Fruit fly (Drosophila melanogaster) whole organism, embryonic: Measurements from ENCODE around the gene CAH16.

Experiments used
- Abd-B ChIP-seq: fragments of 200-800 bp; sonication (Bioruptor generic); optimal IDR thresholded peaks from 2 replicates; lab custom pipeline; 2018; ENCODE audit warnings: missing biosample characterization, mild to moderate bottlenecking, missing genetic modification characterization, moderate library complexity
- Atf3 ChIP-seq: fragments of 200-800 bp; sonication (Bioruptor generic); optimal IDR thresholded peaks from 3 replicates; lab custom pipeline; 2016; ENCODE audit warnings: missing biosample characterization, missing genetic modification characterization
- Blimp-1 ChIP-seq: fragments of 200-800 bp; sonication (Bioruptor generic); optimal IDR thresholded peaks from 3 replicates; lab custom pipeline; 2018; ENCODE audit warnings: missing biosample characterization, missing genetic modification characterization, mild to moderate bottlenecking, moderate library complexity, missing genetic modification reagents
- CG12219 ChIP-seq: fragments of 200-800 bp; sonication (Bioruptor generic); optimal IDR thresholded peaks from 3 replicates; lab custom pipeline; 2018; ENCODE audit warnings: missing biosample characterization, mild to moderate bottlenecking, missing genetic modification characterization
- CG13287 ChIP-seq: fragments of 200-800 bp; sonication (Bioruptor generic); IDR thresholded peaks from 2 replicates; pipeline ENCODE4 v1.3.6; 2022; ENCODE audit warnings: missing biosample characterization, missing genetic modification characterization; ENCODE audit not compliant: partially characterized antibody
- CG13624 ChIP-seq: fragments of 200-800 bp; sonication (Bioruptor generic); optimal IDR thresholded peaks from 2 replicates; lab custom pipeline; 2016; ENCODE audit warnings: missing biosample characterization, missing genetic modification characterization
- CG15514 ChIP-seq: fragments of 200-800 bp; sonication (Bioruptor generic); optimal IDR thresholded peaks from 3 replicates; lab custom pipeline; 2017; ENCODE audit warnings: missing biosample characterization, missing genetic modification characterization, mild to moderate bottlenecking, moderate library complexity, missing genetic modification reagents
- CG18011 ChIP-seq: fragments of 200-800 bp; sonication (Bioruptor generic); optimal IDR thresholded peaks from 2 replicates; lab custom pipeline; 2017; ENCODE audit warnings: missing biosample characterization, missing genetic modification characterization, mild to moderate bottlenecking, moderate library complexity, missing genotype
- CG2199 ChIP-seq: fragments of 200-800 bp; sonication (Bioruptor generic); IDR thresholded peaks from 3 replicates; pipeline ENCODE4 v1.3.6; 2022; ENCODE audit warnings: missing biosample characterization, missing genetic modification characterization
- CG32532 ChIP-seq: fragments of 200-800 bp; sonication (Bioruptor generic); IDR thresholded peaks from 2 replicates; pipeline ENCODE4 v1.3.6; 2022; ENCODE audit warnings: missing biosample characterization, missing genetic modification characterization
- CG34422 ChIP-seq: fragments of 200-800 bp; sonication (Bioruptor generic); IDR thresholded peaks from 3 replicates; pipeline ENCODE4 v1.3.6; 2022; ENCODE audit warnings: missing biosample characterization, missing genetic modification characterization
- CG4424 ChIP-seq: fragments of 200-800 bp; sonication (Bioruptor generic); optimal IDR thresholded peaks from 3 replicates; lab custom pipeline; 2016; ENCODE audit warnings: missing biosample characterization, missing genetic modification characterization
- CG5180 ChIP-seq: fragments of 200-800 bp; sonication (Bioruptor generic); optimal IDR thresholded peaks from 3 replicates; lab custom pipeline; 2017; ENCODE audit warnings: missing biosample characterization, missing genetic modification characterization, mild to moderate bottlenecking, moderate library complexity, missing genetic modification reagents
- CG7556 ChIP-seq: fragments of 200-800 bp; sonication (Bioruptor generic); optimal IDR thresholded peaks from 2 replicates; lab custom pipeline; 2017; ENCODE audit warnings: missing biosample characterization, mild to moderate bottlenecking, missing genetic modification characterization
- CG7839 ChIP-seq: fragments of 200-800 bp; sonication (Bioruptor generic); optimal IDR thresholded peaks from 3 replicates; lab custom pipeline; 2018; ENCODE audit warnings: missing biosample characterization, mild to moderate bottlenecking, missing genetic modification characterization, moderate library complexity
- CG7987 ChIP-seq: fragments of 200-800 bp; sonication (Bioruptor generic); optimal IDR thresholded peaks from 2 replicates; lab custom pipeline; 2018; ENCODE audit warnings: missing biosample characterization, mild to moderate bottlenecking, missing genetic modification characterization, moderate library complexity
- CG8281 ChIP-seq: fragments of 200-800 bp; sonication (Bioruptor generic); optimal IDR thresholded peaks from 2 replicates; lab custom pipeline; 2018; ENCODE audit warnings: missing biosample characterization, mild to moderate bottlenecking, missing genetic modification characterization, moderate library complexity
- CG8290 ChIP-seq, 3 experiments: fragments of 200-800 bp; sonication (Bioruptor generic); optimal IDR thresholded peaks; 2 replicates each; lab custom pipeline; 2016 to 2019; ENCODE audit warnings: missing biosample characterization in 3 of 3, missing genetic modification characterization in 3 of 3, mild to moderate bottlenecking in 2 of 3, moderate library complexity in 1 of 3
- CG9437 ChIP-seq: fragments of 200-800 bp; sonication (Bioruptor generic); optimal IDR thresholded peaks from 2 replicates; lab custom pipeline; 2018; ENCODE audit warnings: missing biosample characterization, mild to moderate bottlenecking, missing genetic modification characterization
- Doc3 ChIP-seq: fragments of 200-800 bp; sonication (Bioruptor generic); IDR thresholded peaks from 3 replicates; pipeline ENCODE4 v1.3.6; 2022; ENCODE audit warnings: missing biosample characterization, missing genetic modification characterization; ENCODE audit not compliant: partially characterized antibody
- Eip74EF ChIP-seq, 2 experiments: fragments of 200-800 bp in 1 of 2; fragments of >200 bp in 1 of 2; sonication (Bioruptor generic) in 1 of 2; optimal IDR thresholded peaks; 2 replicates each; lab custom pipeline; 2017 to 2019; ENCODE audit warnings: missing biosample characterization in 2 of 2, missing genetic modification characterization in 2 of 2, mild to moderate bottlenecking in 1 of 2, moderate library complexity in 1 of 2
- Ets65A ChIP-seq: fragments of 200-800 bp; sonication (Bioruptor generic); peaks from one replicate; lab custom pipeline; 2016; ENCODE audit warnings: missing biosample characterization, missing genetic modification characterization
- Ets97D ChIP-seq: fragments of 200-800 bp; sonication (Bioruptor generic); optimal IDR thresholded peaks from 3 replicates; lab custom pipeline; 2016; ENCODE audit warnings: missing biosample characterization, missing genetic modification characterization
- HLH54F ChIP-seq: fragments of 200-800 bp; sonication (Bioruptor generic); optimal IDR thresholded peaks from 3 replicates; lab custom pipeline; 2016; ENCODE audit warnings: missing biosample characterization, missing genetic modification characterization
- HmgZ ChIP-seq: fragments of 200-800 bp; sonication (Bioruptor generic); optimal IDR thresholded peaks from 2 replicates; lab custom pipeline; 2018; ENCODE audit warnings: missing biosample characterization, mild to moderate bottlenecking, missing genetic modification characterization
- Hmr ChIP-seq: fragments of 200-800 bp; sonication (Bioruptor generic); optimal IDR thresholded peaks from 3 replicates; lab custom pipeline; 2017; ENCODE audit warnings: mild to moderate bottlenecking, missing biosample characterization, missing genetic modification reagents, missing genetic modification characterization
- Med ChIP-seq: fragments of 200-800 bp; sonication (Bioruptor generic); peaks from one replicate; lab custom pipeline; 2016; ENCODE audit warnings: missing biosample characterization, missing genetic modification characterization, mild to moderate bottlenecking, inconsistent platforms, moderate library complexity
- Oli ChIP-seq: fragments of 200-800 bp; sonication (Bioruptor generic); optimal IDR thresholded peaks from 2 replicates; lab custom pipeline; 2018; ENCODE audit warnings: missing biosample characterization, mild to moderate bottlenecking, missing genetic modification characterization, moderate library complexity
- Rfx ChIP-seq: fragments of 200-800 bp; sonication (Bioruptor generic); IDR thresholded peaks from 2 replicates; pipeline ENCODE4 v1.3.6; 2022; ENCODE audit warnings: missing biosample characterization, missing genetic modification characterization
- bcd ChIP-seq: fragments of 200-800 bp; sonication (Bioruptor generic); optimal IDR thresholded peaks from 2 replicates; lab custom pipeline; 2017; ENCODE audit warnings: missing biosample characterization, mild to moderate bottlenecking, missing genetic modification characterization
- caup ChIP-seq: fragments of 200-800 bp; sonication (Bioruptor generic); optimal IDR thresholded peaks from 3 replicates; lab custom pipeline; 2017; ENCODE audit warnings: missing biosample characterization, mild to moderate bottlenecking, missing genetic modification characterization, moderate library complexity; ENCODE audit not compliant: severe bottlenecking
- dmrt99B ChIP-seq: fragments of 200-800 bp; sonication (Bioruptor generic); optimal IDR thresholded peaks from 2 replicates; lab custom pipeline; 2018; ENCODE audit warnings: missing biosample characterization, mild to moderate bottlenecking, missing genetic modification characterization, moderate library complexity
- fd3F ChIP-seq: fragments of 200-800 bp; sonication (Bioruptor generic); optimal IDR thresholded peaks from 2 replicates; lab custom pipeline; 2018; ENCODE audit warnings: missing biosample characterization, mild to moderate bottlenecking, missing genetic modification characterization, moderate library complexity
- fd64A ChIP-seq: fragments of 200-800 bp; sonication (Bioruptor generic); optimal IDR thresholded peaks from 3 replicates; lab custom pipeline; 2018; ENCODE audit warnings: missing biosample characterization, mild to moderate bottlenecking, missing genetic modification characterization
- ftz-f1 ChIP-seq: fragments of 200-800 bp; sonication (Bioruptor generic); optimal IDR thresholded peaks from 2 replicates; lab custom pipeline; 2016; ENCODE audit warnings: missing biosample characterization, missing genetic modification characterization
- gce ChIP-seq: fragments of 200-800 bp; sonication (Bioruptor generic); IDR thresholded peaks from 3 replicates; pipeline ENCODE4 v1.3.6; 2022; ENCODE audit warnings: missing biosample characterization, missing genetic modification characterization
- hkb ChIP-seq, 2 experiments: fragments of 200-800 bp in 1 of 2; fragments of >200 bp in 1 of 2; sonication (Bioruptor generic) in 1 of 2; IDR thresholded peaks in 1 of 2; optimal IDR thresholded peaks in 1 of 2; 2 replicates each; pipeline versions ENCODE4 v1.3.6 to Lab custom; 2017 to 2022; ENCODE audit warnings: missing biosample characterization in 1 of 2, missing genetic modification characterization in 1 of 2
- lmd ChIP-seq: fragments of 200-800 bp; sonication (Bioruptor generic); IDR thresholded peaks from 2 replicates; pipeline ENCODE4 v1.3.6; 2022; ENCODE audit warnings: missing biosample characterization, missing genetic modification characterization
- lov ChIP-seq, 2 experiments: fragments of 200-800 bp in 1 of 2; fragments of >200 bp in 1 of 2; sonication (Bioruptor generic) in 1 of 2; IDR thresholded peaks in 1 of 2; optimal IDR thresholded peaks in 1 of 2; 2 replicates in 1 of 2; 3 replicates in 1 of 2; pipeline versions ENCODE4 v1.3.6 to Lab custom; 2017 to 2022; ENCODE audit warnings: missing biosample characterization in 1 of 2, missing genetic modification characterization in 1 of 2
- mirr ChIP-seq: fragments of 200-800 bp; sonication (Bioruptor generic); optimal IDR thresholded peaks from 3 replicates; lab custom pipeline; 2018; ENCODE audit warnings: missing biosample characterization, mild to moderate bottlenecking, missing genetic modification characterization
- row ChIP-seq: fragments of 200-800 bp; sonication (Bioruptor generic); IDR thresholded peaks from 3 replicates; pipeline ENCODE4 v1.3.6; 2022; ENCODE audit warnings: missing biosample characterization, missing genetic modification characterization
- sens ChIP-seq: fragments of 200-800 bp; sonication (Bioruptor generic); peaks from one replicate; lab custom pipeline; 2016; ENCODE audit warnings: missing biosample characterization, missing genetic modification characterization
- sqz ChIP-seq: fragments of 200-800 bp; sonication (Bioruptor generic); optimal IDR thresholded peaks from 3 replicates; lab custom pipeline; 2018; ENCODE audit warnings: missing biosample characterization, mild to moderate bottlenecking, missing genetic modification characterization
- stwl ChIP-seq: fragments of 200-800 bp; sonication (Bioruptor generic); optimal IDR thresholded peaks from 3 replicates; lab custom pipeline; 2018; ENCODE audit warnings: missing biosample characterization, mild to moderate bottlenecking, missing genetic modification characterization, moderate library complexity
- trh ChIP-seq: fragments of 200-800 bp; sonication (Bioruptor generic); optimal IDR thresholded peaks from 2 replicates; lab custom pipeline; 2016; ENCODE audit warnings: missing biosample characterization, missing genetic modification characterization

CAH16 gene

DNA sequence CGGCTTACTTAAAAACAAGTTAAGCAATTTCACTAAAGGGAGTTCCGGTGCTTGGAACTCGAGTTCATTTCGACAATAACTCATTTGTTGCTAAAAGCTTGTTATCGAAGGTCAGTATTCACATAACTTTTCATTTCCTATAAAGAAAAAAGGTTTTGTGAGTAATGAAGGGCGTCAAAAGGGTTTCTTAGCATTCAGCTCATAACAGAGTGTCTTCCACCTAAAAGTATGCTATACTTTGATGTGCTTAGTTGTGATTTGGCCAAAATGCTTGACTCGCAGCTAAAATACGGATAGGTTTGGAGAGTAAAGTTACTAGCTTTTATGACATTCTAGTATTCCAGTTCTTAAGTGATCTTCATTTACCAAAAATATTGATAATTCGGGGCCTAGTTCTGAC, 3.9 kb downstream of the CAH16 start:
- peak; percentile 84 for TF ChIP-seq Med (GFP tag; lab: Kevin White, UChicago)
- TF ChIP-seq Eip74EF (GFP tag; optimal IDR thresholded peaks at IDR 0.05; lab: Kevin White, UChicago): peak in 1 of 2 experiments; percentile 30
- peak; percentile 20 for TF ChIP-seq CG13624 (GFP tag; lab: Kevin White, UChicago)
- peak; percentile 95 for TF ChIP-seq CG18011 (GFP tag; lab: Kevin White, UChicago)
- TF ChIP-seq CG2199 (GFP tag; lab: Robert Waterston, UW): peak; percentile 78; the same call in 2 of the 3 replicates
- peak; percentile 7 for TF ChIP-seq Ets65A (GFP tag; lab: Kevin White, UChicago)
- TF ChIP-seq CG15514 (GFP tag; lab: Kevin White, UChicago): peak; percentile 63
- no peak for TF ChIP-seq lov (optimal IDR thresholded peaks at IDR 0.05; lab: Kevin White, UChicago)
- 0 out of 3 replicates have a peak, but pooled peaks have one; percentile 23 for TF ChIP-seq lov (GFP tag; IDR thresholded peaks at IDR 0.05; lab: Robert Waterston, UW)
- peak; percentile 0 for TF ChIP-seq CG4424 (GFP tag; lab: Kevin White, UChicago)
- TF ChIP-seq Hmr (GFP tag; lab: Kevin White, UChicago): no peak
- TF ChIP-seq CG7839 (tag; lab: Kevin White, UChicago): peak; percentile 22
- peak; percentile 18 for TF ChIP-seq caup (GFP tag; lab: Kevin White, UChicago)
- TF ChIP-seq ftz-f1 (GFP tag; lab: Kevin White, UChicago): peak; percentile 75
- TF ChIP-seq Doc3 (GFP tag; lab: Robert Waterston, UW): 0 out of 3 replicates have a peak, but pooled peaks have one; percentile 21
- peak; percentile 2 for TF ChIP-seq CG8281 (tag; lab: Kevin White, UChicago)
- no peak for TF ChIP-seq hkb (optimal IDR thresholded peaks at IDR 0.05; lab: Kevin White, UChicago)
- TF ChIP-seq hkb (GFP tag; IDR thresholded peaks at IDR 0.05; lab: Robert Waterston, UW): no peak
- TF ChIP-seq sens (GFP tag; lab: Kevin White, UChicago): peak; percentile 58
- TF ChIP-seq bcd: peak; percentile 11
- TF ChIP-seq fd3F (GFP tag; lab: Kevin White, UChicago): no peak
- peak; percentile 30 for TF ChIP-seq CG7987 (GFP tag; lab: Kevin White, UChicago)
- peak; percentile 97 for TF ChIP-seq Ets97D (GFP tag; lab: Kevin White, UChicago)
- peak; percentile 85 for TF ChIP-seq stwl (tag; lab: Kevin White, UChicago)
- peak; percentile 63 for TF ChIP-seq Blimp-1 (GFP tag; lab: Kevin White, UChicago)
- TF ChIP-seq CG32532 (GFP tag; lab: Robert Waterston, UW): peak; percentile 6; the same call in 1 of the 2 replicates
- peak; percentile 39; the same call in 1 of the 2 replicates for TF ChIP-seq Rfx (GFP tag; lab: Robert Waterston, UW)
- TF ChIP-seq HLH54F (GFP tag; lab: Kevin White, UChicago): no peak
- TF ChIP-seq CG12219: no peak
- no peak for TF ChIP-seq fd64A (GFP tag; lab: Kevin White, UChicago)
- TF ChIP-seq Abd-B (GFP tag; lab: Kevin White, UChicago): peak; percentile 16

- TF ChIP-seq Med (GFP tag; lab: Kevin White, UChicago) (peak; percentile 17), Oli (tag; lab: Kevin White, UChicago) (no peak), CG9437 (GFP tag; lab: Kevin White, UChicago) (no peak), sqz (GFP tag; lab: Kevin White, UChicago) (no peak), CG13287 (no peak)
Measured at dm6 chr3R:31265430-31265829, 5.4 kb downstream of the CAH16 start, which contains the start of gene ppk24. ppk24 (plus strand) TSS chr3R:31265730.

DNA sequence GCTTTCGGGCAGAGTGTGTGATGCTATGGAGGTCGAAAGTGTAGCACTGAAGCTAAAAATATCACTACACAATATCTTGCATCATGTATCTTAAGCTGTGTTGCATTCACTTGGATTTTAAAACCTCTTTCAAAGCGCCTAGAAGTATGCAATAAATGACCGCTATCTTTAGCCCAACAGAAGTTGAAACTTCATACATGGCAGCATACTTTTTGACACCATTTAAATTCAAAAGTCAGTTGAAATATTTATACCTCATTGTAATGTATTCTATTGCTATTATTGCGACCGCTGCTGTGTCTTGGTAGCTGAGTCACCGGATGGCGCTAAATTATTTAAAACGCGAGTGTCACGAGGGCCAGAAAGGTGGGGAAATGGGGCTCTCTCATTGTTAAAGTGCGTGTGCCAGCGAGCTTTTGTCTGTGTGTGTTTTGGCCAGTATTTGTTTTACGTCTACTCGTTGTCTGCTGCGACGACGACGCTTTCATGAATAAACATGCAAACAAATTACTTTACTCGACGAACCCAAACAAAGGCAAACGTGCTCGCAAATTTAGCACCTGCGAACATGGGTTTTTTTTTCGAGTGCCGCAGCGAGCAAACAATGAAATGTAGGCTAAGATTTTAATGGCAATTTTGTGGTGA, 10.9 kb downstream of the CAH16 start:
- TF ChIP-seq CG7556 (GFP tag; lab: Kevin White, UChicago) (peak; percentile 20), gce (GFP tag; lab: Robert Waterston, UW) (no peak), lmd (no peak), mirr (no peak), Atf3 (GFP tag; lab: Kevin White, UChicago) (no peak), CG8290 (GFP tag; optimal IDR thresholded peaks at IDR 0.05; lab: Kevin White, UChicago) (peak; percentile 83), CG8290 (tag; optimal IDR thresholded peaks at IDR 0.05; lab: Kevin White, UChicago) (peak in 1 of 2 experiments; percentile 72), CG5180 (GFP tag; lab: Kevin White, UChicago) (no peak), row (no peak), CG34422 (GFP tag; lab: Robert Waterston, UW) (no peak), dmrt99B (tag; lab: Kevin White, UChicago) (peak; percentile 21), trh (GFP tag; lab: Kevin White, UChicago) (no peak), HmgZ (tag; lab: Kevin White, UChicago) (no peak)
